Worm (Caenorhabditis elegans): ENCODE measurements around the gene D1086.21.
A peak's percentile ranks its signal among the peaks of the same experiment; 100 is the strongest.
"Not testable (repeated sequence)": the region's sequence is repeated elsewhere in the genome, so short reads cannot be mapped to it uniquely, and the experiment has no call there.

Gene D1086.21

ce11 chrV:14028256-14028743 is 36.2 kb upstream of the D1086.21 start (continued):
- no peak for TF ChIP-seq skn-1 (tag; optimal IDR thresholded peaks at IDR 0.05)
- peak; percentile 10 to 48 for TF ChIP-seq efl-1 (optimal IDR thresholded peaks at IDR 0.05)
- TF ChIP-seq efl-1 (GFP tag; optimal IDR thresholded peaks at IDR 0.05 in 1 of 2), result peak in 1 of 2 experiments; percentile 92
- no peak for TF ChIP-seq C34B4.2 (tag; optimal IDR thresholded peaks at IDR 0.05)
- TF ChIP-seq lin-39 (tag; optimal IDR thresholded peaks at IDR 0.05), result peak; percentile 53

- no peak for TF ChIP-seq nhr-76 (tag; optimal IDR thresholded peaks at IDR 0.05)
- TF ChIP-seq unc-130 (tag; optimal IDR thresholded peaks at IDR 0.05), result no peak
- TF ChIP-seq blmp-1 (tag; optimal IDR thresholded peaks at IDR 0.05), result no peak
Observed at ce11 chrV:14033649-14034048, 30.9 kb upstream of the D1086.21 start, which contains the start of gene ins-10. Gene ins-10, plus strand, starts transcription at chrV:14033949.

- peak; percentile 97 for TF ChIP-seq nhr-19 (GFP tag; conservative IDR thresholded peaks at IDR 0.05)
- peak; percentile 31 for TF ChIP-seq snu-23 (GFP tag; optimal IDR thresholded peaks at IDR 0.05)
- peak; percentile 35 for TF ChIP-seq tbx-2 (tag; optimal IDR thresholded peaks at IDR 0.05)
- TF ChIP-seq dsc-1 (tag; optimal IDR thresholded peaks at IDR 0.05), result peak; percentile 31
- TF ChIP-seq isw-1 (GFP tag; IDR thresholded peaks at IDR 0.05), result peak; percentile 96
- peak; percentile 38 to 58 (median 39) for TF ChIP-seq dpl-1 (GFP tag; optimal IDR thresholded peaks at IDR 0.05)
- peak; percentile 79 for TF ChIP-seq nhr-85 (tag)
- peak; percentile 72 for TF ChIP-seq nhr-71 (tag; optimal IDR thresholded peaks at IDR 0.05)
- peak; percentile 65 for TF ChIP-seq pax-3 (tag; optimal IDR thresholded peaks at IDR 0.05)
- TF ChIP-seq lin-35 (GFP tag; optimal IDR thresholded peaks at IDR 0.05), result peak in 1 of 2 experiments; percentile 48
- TF ChIP-seq unc-98 (GFP tag; IDR thresholded peaks at IDR 0.05), result peak; percentile 68
- peak; percentile 44 for TF ChIP-seq swsn-7 (tag; optimal IDR thresholded peaks at IDR 0.05)
- peak; percentile 16 for TF ChIP-seq fkh-8 (tag; optimal IDR thresholded peaks at IDR 0.05)
- peak; percentile 39 for TF ChIP-seq lir-3 (tag; optimal IDR thresholded peaks at IDR 0.05; ENCODE audit: poor library complexity)
- peak; percentile 91 for TF ChIP-seq mab-9 (GFP tag; IDR thresholded peaks at IDR 0.05)
- peak; percentile 31 to 62 for TF ChIP-seq efl-1 (optimal IDR thresholded peaks at IDR 0.05)
- peak; percentile 58 to 96 for TF ChIP-seq efl-1 (GFP tag; optimal IDR thresholded peaks at IDR 0.05 in 1 of 2)
- peak; percentile 15 for TF ChIP-seq unc-86 (tag; optimal IDR thresholded peaks at IDR 0.05)
- peak; percentile 71 for TF ChIP-seq nhr-47 (tag; optimal IDR thresholded peaks at IDR 0.05)
- TF ChIP-seq ztf-11 (tag; optimal IDR thresholded peaks at IDR 0.05), result peak in 1 of 2 experiments; percentile 3
- peak; percentile 95 for TF ChIP-seq ceh-88 (GFP tag; IDR thresholded peaks at IDR 0.05)
- peak; percentile 73 for TF ChIP-seq rnt-1 (tag; optimal IDR thresholded peaks at IDR 0.05)
- peak; percentile 96 for TF ChIP-seq grh-1 (GFP tag; IDR thresholded peaks at IDR 0.05)
- TF ChIP-seq nhr-20 (tag; optimal IDR thresholded peaks at IDR 0.05), result peak; percentile 37
- peak; percentile 29 for TF ChIP-seq nhr-90 (tag; optimal IDR thresholded peaks at IDR 0.05; ENCODE audit: poor library complexity)
- peak; percentile 31 for TF ChIP-seq xbp-1 (tag; optimal IDR thresholded peaks at IDR 0.05)
- TF ChIP-seq lin-14 (GFP tag; optimal IDR thresholded peaks at IDR 0.05), result peak; percentile 67
Observed at ce11 chrV:14038328-14039084, 26.0 kb upstream of the D1086.21 start, which contains the start of gene vps-39. Gene vps-39, minus strand, starts transcription at chrV:14038378.

ce11 chrV:14049274-14049673 is 15.2 kb upstream of the D1086.21 start, which contains the start of gene F58D12.1:
Gene F58D12.1, plus strand, starts transcription at chrV:14049574.
- TF ChIP-seq nhr-90 (tag; optimal IDR thresholded peaks at IDR 0.05; ENCODE audit: poor library complexity); nhr-47 (tag; optimal IDR thresholded peaks at IDR 0.05); pqm-1 (tag; optimal IDR thresholded peaks at IDR 0.05): not testable (repeated sequence)
